ENCODE assay signal across 1 fruit fly cellular context in genomic region chr3R:8027203-8027688, dm6.
TF ChIP-seq lines count a peak whose summit lies in the region.

No protein-coding gene starts in this region.

TF ChIP-seq in whole organism, embryonic, 481 proteins besides CTCF, POLR2A, EP300 and RAD21 (continued from another document and continues in another):
- peak; percentile 76 for TF ChIP-seq CG33557 (GFP tag; optimal IDR thresholded peaks at IDR 0.05; lab: Kevin White, UChicago)
- peak; percentile 64; the same call in 1 of the 2 replicates for TF ChIP-seq E2f2 (GFP tag; IDR thresholded peaks at IDR 0.05; lab: Robert Waterston, UW)
- no peak for TF ChIP-seq bigmax (GFP tag; optimal IDR thresholded peaks at IDR 0.05; lab: Kevin White, UChicago)
- TF ChIP-seq sr (GFP tag; IDR thresholded peaks at IDR 0.05; lab: Robert Waterston, UW): no peak
- peak; percentile 91 for TF ChIP-seq CG18599 (GFP tag; optimal IDR thresholded peaks at IDR 0.05; lab: Kevin White, UChicago)
- no peak for TF ChIP-seq CG11398 (GFP tag; optimal IDR thresholded peaks at IDR 0.05; lab: Kevin White, UChicago)
- TF ChIP-seq CG3847 (GFP tag; IDR thresholded peaks at IDR 0.05; lab: Robert Waterston, UW): peak; percentile 82
- peak; percentile 90 for TF ChIP-seq run (tag; optimal IDR thresholded peaks at IDR 0.05; lab: Kevin White, UChicago)
- TF ChIP-seq CG9215 (GFP tag; IDR thresholded peaks at IDR 0.05; lab: Robert Waterston, UW): peak; percentile 68
- no peak for TF ChIP-seq sd (tag; optimal IDR thresholded peaks at IDR 0.05; lab: Kevin White, UChicago)
- TF ChIP-seq MESR4 (GFP tag; optimal IDR thresholded peaks at IDR 0.05; lab: Kevin White, UChicago): no peak
- TF ChIP-seq bab2 (GFP tag; optimal IDR thresholded peaks at IDR 0.05; lab: Kevin White, UChicago): peak; percentile 6
- no peak for TF ChIP-seq ftz-f1 (GFP tag; optimal IDR thresholded peaks at IDR 0.05; lab: Kevin White, UChicago)
- TF ChIP-seq GATAe (GFP tag; conservative IDR thresholded peaks at IDR 0.05; lab: Robert Waterston, UW): no peak
- TF ChIP-seq Nf-YB (GFP tag; optimal IDR thresholded peaks at IDR 0.05; lab: Kevin White, UChicago): peak; percentile 84
- TF ChIP-seq p53 (GFP tag; optimal IDR thresholded peaks at IDR 0.05; lab: Kevin White, UChicago): no peak
- peak; percentile 41 to 96 for TF ChIP-seq Hr51 (GFP tag; optimal IDR thresholded peaks at IDR 0.05; lab: Kevin White, UChicago)
- TF ChIP-seq dmrt99B (tag; optimal IDR thresholded peaks at IDR 0.05; lab: Kevin White, UChicago): peak; percentile 92
- TF ChIP-seq CG11695 (GFP tag; IDR thresholded peaks at IDR 0.05; lab: Robert Waterston, UW): peak; percentile 84
- TF ChIP-seq dimm (GFP tag; IDR thresholded peaks at IDR 0.05; lab: Robert Waterston, UW): no peak; the same call in 1 of the 2 replicates
- TF ChIP-seq Hand (GFP tag; optimal IDR thresholded peaks at IDR 0.05; lab: Kevin White, UChicago): peak; percentile 91
- TF ChIP-seq vnd (GFP tag; IDR thresholded peaks at IDR 0.05; lab: Robert Waterston, UW; ENCODE audit: partially characterized antibody): no peak
- 0 out of 3 replicates have a peak, but pooled peaks have one; percentile 7 for TF ChIP-seq CG34422 (GFP tag; IDR thresholded peaks at IDR 0.05; lab: Robert Waterston, UW)
- no peak for TF ChIP-seq Antp (GFP tag; optimal IDR thresholded peaks at IDR 0.05; lab: Kevin White, UChicago)
- no peak for TF ChIP-seq prd (optimal IDR thresholded peaks at IDR 0.05; lab: Kevin White, UChicago)
- peak; percentile 75 for TF ChIP-seq prd (GFP tag; IDR thresholded peaks at IDR 0.05; lab: Robert Waterston, UW)
- TF ChIP-seq Mad (GFP tag; optimal IDR thresholded peaks at IDR 0.05; lab: Kevin White, UChicago): peak; percentile 34
- peak; percentile 78 for TF ChIP-seq CG1602 (GFP tag; optimal IDR thresholded peaks at IDR 0.05; lab: Kevin White, UChicago)
- peak; percentile 81 for TF ChIP-seq Fer3 (tag; optimal IDR thresholded peaks at IDR 0.05; lab: Kevin White, UChicago)
- peak; percentile 39; the same call in 1 of the 3 replicates for TF ChIP-seq CG6791 (GFP tag; IDR thresholded peaks at IDR 0.05; lab: Robert Waterston, UW; ENCODE audit: partially characterized antibody)
- peak; percentile 63 for TF ChIP-seq kah (GFP tag; optimal IDR thresholded peaks at IDR 0.05; lab: Kevin White, UChicago)
- TF ChIP-seq CG10147 (GFP tag; optimal IDR thresholded peaks at IDR 0.05; lab: Kevin White, UChicago): peak; percentile 81
- peak; percentile 84 for TF ChIP-seq CG10543 (GFP tag; optimal IDR thresholded peaks at IDR 0.05; lab: Kevin White, UChicago)
- TF ChIP-seq CG18262 (tag; optimal IDR thresholded peaks at IDR 0.05; lab: Kevin White, UChicago): peak; percentile 91
- TF ChIP-seq chm (GFP tag; IDR thresholded peaks at IDR 0.05; lab: Robert Waterston, UW): peak; percentile 54; the same call in 1 of the 2 replicates
- TF ChIP-seq Nf-YC (tag; optimal IDR thresholded peaks at IDR 0.05; lab: Kevin White, UChicago): peak; percentile 74
- TF ChIP-seq her (GFP tag; optimal IDR thresholded peaks at IDR 0.05; lab: Kevin White, UChicago): no peak
- TF ChIP-seq CG17328 (GFP tag; IDR thresholded peaks at IDR 0.05; lab: Robert Waterston, UW): peak; percentile 66
- TF ChIP-seq otp (GFP tag; IDR thresholded peaks at IDR 0.05; lab: Robert Waterston, UW): no peak
- TF ChIP-seq CG43689 (GFP tag; IDR thresholded peaks at IDR 0.05; lab: Robert Waterston, UW): peak; percentile 58
- peak; percentile 85 for TF ChIP-seq CG12299 (tag; optimal IDR thresholded peaks at IDR 0.05; lab: Kevin White, UChicago)
- TF ChIP-seq CG7963 (GFP tag; IDR thresholded peaks at IDR 0.05; lab: Robert Waterston, UW; ENCODE audit: partially characterized antibody): no peak
- peak; percentile 63 for TF ChIP-seq CG14441 (GFP tag; IDR thresholded peaks at IDR 0.05; lab: Robert Waterston, UW)
- peak in 1 of 3 experiments; percentile 90 for TF ChIP-seq lola (GFP tag; optimal IDR thresholded peaks at IDR 0.05; lab: Kevin White, UChicago)
- peak; percentile 75 for TF ChIP-seq cwo (GFP tag; optimal IDR thresholded peaks at IDR 0.05; lab: Kevin White, UChicago)
- peak; percentile 71 for TF ChIP-seq trem (tag; optimal IDR thresholded peaks at IDR 0.05; lab: Kevin White, UChicago)
- peak; percentile 21 for TF ChIP-seq CG3838 (GFP tag; optimal IDR thresholded peaks at IDR 0.05; lab: Kevin White, UChicago)
- peak in 1 of 2 experiments; percentile 29 for TF ChIP-seq crp (GFP tag; optimal IDR thresholded peaks at IDR 0.05; lab: Kevin White, UChicago)
- peak; percentile 77 for TF ChIP-seq tap (tag; optimal IDR thresholded peaks at IDR 0.05; lab: Kevin White, UChicago)
- TF ChIP-seq disco-r (GFP tag; optimal IDR thresholded peaks at IDR 0.05; lab: Kevin White, UChicago): no peak
- peak; percentile 61 for TF ChIP-seq Awh (GFP tag; IDR thresholded peaks at IDR 0.05; lab: Robert Waterston, UW)
- TF ChIP-seq tin (GFP tag; optimal IDR thresholded peaks at IDR 0.05; lab: Kevin White, UChicago): peak; percentile 60
- TF ChIP-seq MTF-1 (GFP tag; optimal IDR thresholded peaks at IDR 0.05; lab: Kevin White, UChicago; ENCODE audit: borderline replicate concordance): peak; percentile 8
- TF ChIP-seq lab (GFP tag; optimal IDR thresholded peaks at IDR 0.05; lab: Kevin White, UChicago): peak; percentile 86
- no peak for TF ChIP-seq gsb (GFP tag; IDR thresholded peaks at IDR 0.05; lab: Robert Waterston, UW)
- peak; percentile 85 for TF ChIP-seq dysf (GFP tag; IDR thresholded peaks at IDR 0.05; lab: Robert Waterston, UW)
- peak in 1 of 2 experiments; percentile 88 for TF ChIP-seq Eip74EF (GFP tag; optimal IDR thresholded peaks at IDR 0.05; lab: Kevin White, UChicago)
- peak; percentile 88 for TF ChIP-seq CG31441 (GFP tag; IDR thresholded peaks at IDR 0.05; lab: Robert Waterston, UW)
- TF ChIP-seq CG15269 (tag; optimal IDR thresholded peaks at IDR 0.05; lab: Kevin White, UChicago): peak; percentile 93
- peak; percentile 69 for TF ChIP-seq E2f1 (GFP tag; IDR thresholded peaks at IDR 0.05; lab: Robert Waterston, UW)
- TF ChIP-seq tna (GFP tag; IDR thresholded peaks at IDR 0.05; lab: Robert Waterston, UW; ENCODE audit: partially characterized antibody): no peak
- no peak for TF ChIP-seq dan (GFP tag; IDR thresholded peaks at IDR 0.05; lab: Robert Waterston, UW)
- TF ChIP-seq CG11696 (GFP tag; IDR thresholded peaks at IDR 0.05; lab: Robert Waterston, UW): peak; percentile 35; the same call in 1 of the 2 replicates
- peak; percentile 80 for TF ChIP-seq CG9817 (tag; optimal IDR thresholded peaks at IDR 0.05; lab: Kevin White, UChicago)
- TF ChIP-seq unpg (GFP tag; optimal IDR thresholded peaks at IDR 0.05; lab: Kevin White, UChicago): peak; percentile 88
- no peak; the same call in 1 of the 3 replicates for TF ChIP-seq CG17361 (GFP tag; IDR thresholded peaks at IDR 0.05; lab: Robert Waterston, UW)
- no peak for TF ChIP-seq Vsx1 (GFP tag; optimal IDR thresholded peaks at IDR 0.05; lab: Kevin White, UChicago)
- peak; percentile 63 for TF ChIP-seq sisA (GFP tag; IDR thresholded peaks at IDR 0.05; lab: Robert Waterston, UW)
- peak; percentile 73 for TF ChIP-seq CG3407 (GFP tag; optimal IDR thresholded peaks at IDR 0.05; lab: Kevin White, UChicago)
- no peak for TF ChIP-seq CG1792 (GFP tag; optimal IDR thresholded peaks at IDR 0.05; lab: Kevin White, UChicago)
- TF ChIP-seq gfzf (GFP tag; optimal IDR thresholded peaks at IDR 0.05; lab: Kevin White, UChicago): no peak
- TF ChIP-seq CG12391 (tag; optimal IDR thresholded peaks at IDR 0.05; lab: Kevin White, UChicago): peak; percentile 94
- TF ChIP-seq CG9797 (GFP tag; optimal IDR thresholded peaks at IDR 0.05; lab: Kevin White, UChicago): no peak
- peak in 1 of 2 experiments; percentile 35 for TF ChIP-seq chif (GFP tag; optimal IDR thresholded peaks at IDR 0.05; lab: Kevin White, UChicago)
- TF ChIP-seq Camta (GFP tag; optimal IDR thresholded peaks at IDR 0.05; lab: Kevin White, UChicago): no peak
- TF ChIP-seq CG10979 (tag; optimal IDR thresholded peaks at IDR 0.05; lab: Kevin White, UChicago): peak; percentile 89
- TF ChIP-seq hb (GFP tag; IDR thresholded peaks at IDR 0.05; lab: Robert Waterston, UW; ENCODE audit: partially characterized antibody): no peak
- no peak for TF ChIP-seq MBD-R2 (GFP tag; IDR thresholded peaks at IDR 0.05; lab: Robert Waterston, UW)
- peak; percentile 89 for TF ChIP-seq CG2875 (GFP tag; optimal IDR thresholded peaks at IDR 0.05; lab: Kevin White, UChicago)
- no peak; the same call in 1 of the 2 replicates for TF ChIP-seq Ravus (GFP tag; IDR thresholded peaks at IDR 0.05; lab: Robert Waterston, UW)
- no peak for TF ChIP-seq TFAM (GFP tag; optimal IDR thresholded peaks at IDR 0.05; lab: Kevin White, UChicago)
- TF ChIP-seq danr (GFP tag; IDR thresholded peaks at IDR 0.05; lab: Robert Waterston, UW): peak; percentile 50; the same call in 1 of the 2 replicates
- TF ChIP-seq eve (GFP tag; optimal IDR thresholded peaks at IDR 0.05; lab: Kevin White, UChicago): no peak
- TF ChIP-seq D19B (GFP tag; optimal IDR thresholded peaks at IDR 0.05; lab: Kevin White, UChicago): peak; percentile 19
- TF ChIP-seq mld (GFP tag; IDR thresholded peaks at IDR 0.05; lab: Robert Waterston, UW; ENCODE audit: partially characterized antibody): no peak
- no peak for TF ChIP-seq Sin3A (optimal IDR thresholded peaks at IDR 0.05; lab: Kevin White, UChicago)
- no peak for TF ChIP-seq CG16813 (GFP tag; IDR thresholded peaks at IDR 0.05; lab: Robert Waterston, UW; ENCODE audit: partially characterized antibody)
- TF ChIP-seq ase (GFP tag; IDR thresholded peaks at IDR 0.05; lab: Robert Waterston, UW): peak; percentile 49; the same call in 2 of the 3 replicates
- peak; percentile 53; the same call in 2 of the 3 replicates for TF ChIP-seq Aef1 (GFP tag; IDR thresholded peaks at IDR 0.05; lab: Robert Waterston, UW)
- no peak for TF ChIP-seq toy (GFP tag; IDR thresholded peaks at IDR 0.05; lab: Robert Waterston, UW)
- TF ChIP-seq peb (GFP tag; IDR thresholded peaks at IDR 0.05; lab: Robert Waterston, UW): no peak
- TF ChIP-seq vvl (GFP tag; IDR thresholded peaks at IDR 0.05; lab: Robert Waterston, UW): peak; percentile 71
- TF ChIP-seq insv (GFP tag; optimal IDR thresholded peaks at IDR 0.05; lab: Kevin White, UChicago): peak in 1 of 2 experiments; percentile 41
- peak; percentile 74 for TF ChIP-seq CG6813 (GFP tag; optimal IDR thresholded peaks at IDR 0.05; lab: Kevin White, UChicago)
- no peak for TF ChIP-seq yki (optimal IDR thresholded peaks at IDR 0.05; lab: Kevin White, UChicago)
- TF ChIP-seq Dek (tag; optimal IDR thresholded peaks at IDR 0.05; lab: Kevin White, UChicago): peak; percentile 91
- no peak for TF ChIP-seq CG1832 (GFP tag; optimal IDR thresholded peaks at IDR 0.05; lab: Kevin White, UChicago)
- peak; percentile 67 for TF ChIP-seq CG4617 (GFP tag; optimal IDR thresholded peaks at IDR 0.05; lab: Kevin White, UChicago; ENCODE audit: borderline replicate concordance)
- TF ChIP-seq rib (GFP tag; IDR thresholded peaks at IDR 0.05; lab: Robert Waterston, UW): no peak
- no peak for TF ChIP-seq gsb-n (tag; optimal IDR thresholded peaks at IDR 0.05; lab: Kevin White, UChicago)
- TF ChIP-seq chinmo (GFP tag; IDR thresholded peaks at IDR 0.05; lab: Robert Waterston, UW; ENCODE audit: partially characterized antibody): peak; percentile 74; the same call in 2 of the 4 replicates
- peak; percentile 41; the same call in 2 of the 3 replicates for TF ChIP-seq B-H1 (GFP tag; IDR thresholded peaks at IDR 0.05; lab: Robert Waterston, UW)
- no peak for TF ChIP-seq pzg (GFP tag; optimal IDR thresholded peaks at IDR 0.05; lab: Kevin White, UChicago)
- no peak for TF ChIP-seq maf-S (GFP tag; optimal IDR thresholded peaks at IDR 0.05; lab: Kevin White, UChicago)
- TF ChIP-seq Sox100B (GFP tag; optimal IDR thresholded peaks at IDR 0.05; lab: Kevin White, UChicago): peak; percentile 92
- peak; percentile 2; the same call in 1 of the 4 replicates for TF ChIP-seq Gug (GFP tag; IDR thresholded peaks at IDR 0.05; lab: Robert Waterston, UW)
- TF ChIP-seq sima (GFP tag; optimal IDR thresholded peaks at IDR 0.05; lab: Kevin White, UChicago): no peak
- TF ChIP-seq Oli (tag; optimal IDR thresholded peaks at IDR 0.05; lab: Kevin White, UChicago): peak; percentile 92
- peak; percentile 90 for TF ChIP-seq CG13296 (GFP tag; optimal IDR thresholded peaks at IDR 0.05; lab: Kevin White, UChicago)
- no peak for TF ChIP-seq CG2199 (GFP tag; IDR thresholded peaks at IDR 0.05; lab: Robert Waterston, UW)
- peak; percentile 52 for TF ChIP-seq CG5245 (GFP tag; optimal IDR thresholded peaks at IDR 0.05; lab: Kevin White, UChicago)
- peak; percentile 70 for TF ChIP-seq HLH3B (GFP tag; IDR thresholded peaks at IDR 0.05; lab: Robert Waterston, UW)
- TF ChIP-seq trh (GFP tag; optimal IDR thresholded peaks at IDR 0.05; lab: Kevin White, UChicago): peak; percentile 43
- TF ChIP-seq dpn (GFP tag; optimal IDR thresholded peaks at IDR 0.05; lab: Kevin White, UChicago): peak in 1 of 2 experiments; percentile 89
- TF ChIP-seq CG8388 (GFP tag; optimal IDR thresholded peaks at IDR 0.05; lab: Kevin White, UChicago): peak; percentile 94
- TF ChIP-seq CG18619 (GFP tag; optimal IDR thresholded peaks at IDR 0.05; lab: Kevin White, UChicago): peak; percentile 93
- no peak; the same call in 1 of the 2 replicates for TF ChIP-seq Atf6 (GFP tag; IDR thresholded peaks at IDR 0.05; lab: Robert Waterston, UW)
- no peak for TF ChIP-seq slp2 (GFP tag; optimal IDR thresholded peaks at IDR 0.05; lab: Kevin White, UChicago)
- no peak for TF ChIP-seq CG4854 (GFP tag; optimal IDR thresholded peaks at IDR 0.05; lab: Kevin White, UChicago)
- peak; percentile 35 for TF ChIP-seq CG17912 (GFP tag; optimal IDR thresholded peaks at IDR 0.05; lab: Kevin White, UChicago)
- 0 out of 3 replicates have a peak, but pooled peaks have one; percentile 14 for TF ChIP-seq Dbx (GFP tag; IDR thresholded peaks at IDR 0.05; lab: Robert Waterston, UW)
- TF ChIP-seq CG18476 (GFP tag; optimal IDR thresholded peaks at IDR 0.05; lab: Kevin White, UChicago): peak; percentile 64
- TF ChIP-seq dati (GFP tag; IDR thresholded peaks at IDR 0.05; lab: Robert Waterston, UW): no peak
- TF ChIP-seq sens-2 (GFP tag; IDR thresholded peaks at IDR 0.05; lab: Robert Waterston, UW): no peak
- TF ChIP-seq CG13123 (GFP tag; optimal IDR thresholded peaks at IDR 0.05; lab: Kevin White, UChicago): peak; percentile 53
- TF ChIP-seq Fer1 (GFP tag; optimal IDR thresholded peaks at IDR 0.05; lab: Kevin White, UChicago): peak; percentile 86
- peak; percentile 89 for TF ChIP-seq salm (tag; optimal IDR thresholded peaks at IDR 0.05; lab: Kevin White, UChicago)
- peak; percentile 81 for TF ChIP-seq CG12942 (GFP tag; optimal IDR thresholded peaks at IDR 0.05; lab: Kevin White, UChicago)
- TF ChIP-seq ATbp (GFP tag; optimal IDR thresholded peaks at IDR 0.05; lab: Kevin White, UChicago): peak; percentile 86
- peak; percentile 40 for TF ChIP-seq CG13894 (tag; optimal IDR thresholded peaks at IDR 0.05; lab: Kevin White, UChicago)
